Worm (Caenorhabditis elegans): ENCODE data around the gene B0286.1.

ce11 chrII:4362088-4362487 lies 16.2 kb upstream of the B0286.1 start:
- no peak for TF ChIP-seq mcd-1 (GFP tag; IDR thresholded peaks at IDR 0.05)
- TF ChIP-seq Y53G8AR.9 (GFP tag; conservative IDR thresholded peaks at IDR 0.05) = no peak
- TF ChIP-seq mel-28 (tag; optimal IDR thresholded peaks at IDR 0.05; ENCODE audit: borderline replicate concordance) = no peak
- no peak for TF ChIP-seq repo-1 (tag; optimal IDR thresholded peaks at IDR 0.05)
- no peak for TF ChIP-seq F33H1.4 (GFP tag; IDR thresholded peaks at IDR 0.05)
- TF ChIP-seq pbrm-1 (GFP tag; IDR thresholded peaks at IDR 0.05) = no peak
- no peak for TF ChIP-seq athp-1 (tag; optimal IDR thresholded peaks at IDR 0.05)

All from whole organism, young adult.